Worm (Caenorhabditis elegans) whole organism, L1 larva: ENCODE data around the gene cpsf-1.

Experiments
- blmp-1 ChIP-seq: fragments of 150-350 bp; optimal IDR thresholded peaks from 2 replicates; lab custom pipeline; 2014; ENCODE audit warnings: missing biosample characterization, missing genetic modification characterization
- dpl-1 ChIP-seq, 3 experiments: fragments of 150-350 bp in 2 of 3; sonication (generic microtip) in 1 of 3; optimal IDR thresholded peaks; 2 replicates each; lab custom pipeline; 2014 to 2017; ENCODE audit warnings: missing biosample characterization in 3 of 3, missing genetic modification characterization in 3 of 3, missing genetic modification reagents in 3 of 3
- egl-27 ChIP-seq, 2 experiments: fragments of 150-350 bp in 1 of 2; sonication (generic microtip); optimal IDR thresholded peaks; 3 replicates each; lab custom pipeline; 2017 to 2018; ENCODE audit warnings: missing biosample characterization in 2 of 2, missing genetic modification characterization in 2 of 2, missing genetic modification reagents in 2 of 2
- fkh-10 ChIP-seq: sonication (generic microtip); optimal IDR thresholded peaks from 2 replicates; lab custom pipeline; 2017; ENCODE audit warnings: missing biosample characterization, missing genetic modification reagents, missing genetic modification characterization
- lin-15B ChIP-seq: fragments of 150-350 bp; sonication (generic microtip); optimal IDR thresholded peaks from 3 replicates; lab custom pipeline; 2014; ENCODE audit warnings: missing biosample characterization, missing genetic modification characterization
- lin-39 ChIP-seq: fragments of 150-350 bp; optimal IDR thresholded peaks from 2 replicates; lab custom pipeline; 2014; ENCODE audit warnings: missing biosample characterization, missing genetic modification reagents, missing genetic modification characterization
- mab-9 ChIP-seq: fragments of 200-800 bp; sonication (Bioruptor generic); IDR thresholded peaks from 2 replicates; pipeline ENCODE4 v1.3.6; 2022; ENCODE audit warnings: missing genetic modification reagents, missing genetic modification characterization, missing compliant biosample characterization
- nhr-237 ChIP-seq: fragments of 150-350 bp; optimal IDR thresholded peaks from 2 replicates; lab custom pipeline; 2014; ENCODE audit warnings: missing biosample characterization, missing genetic modification characterization
- nhr-71 ChIP-seq: sonication (generic microtip); optimal IDR thresholded peaks from 2 replicates; lab custom pipeline; 2016; ENCODE audit warnings: mild to moderate bottlenecking, missing genetic modification characterization, moderate library complexity, missing compliant biosample characterization
- nhr-76 ChIP-seq: sonication (generic microtip); optimal IDR thresholded peaks from 2 replicates; lab custom pipeline; 2017; ENCODE audit warnings: missing biosample characterization, missing genetic modification characterization
- nhr-77 ChIP-seq: fragments of 150-350 bp; optimal IDR thresholded peaks from 2 replicates; lab custom pipeline; 2014; ENCODE audit warnings: missing biosample characterization, missing genetic modification characterization
- snpc-4 ChIP-seq: fragments of 150-350 bp; optimal IDR thresholded peaks from 2 replicates; lab custom pipeline; 2014; ENCODE audit warnings: missing biosample characterization, missing genetic modification characterization
- snu-23 ChIP-seq: sonication (generic microtip); optimal IDR thresholded peaks from 2 replicates; lab custom pipeline; 2016; ENCODE audit warnings: missing genetic modification characterization, missing compliant biosample characterization
- sptf-1 ChIP-seq: fragments of 150-350 bp; optimal IDR thresholded peaks from 2 replicates; lab custom pipeline; 2014; ENCODE audit warnings: missing biosample characterization, missing genetic modification characterization

DNA sequence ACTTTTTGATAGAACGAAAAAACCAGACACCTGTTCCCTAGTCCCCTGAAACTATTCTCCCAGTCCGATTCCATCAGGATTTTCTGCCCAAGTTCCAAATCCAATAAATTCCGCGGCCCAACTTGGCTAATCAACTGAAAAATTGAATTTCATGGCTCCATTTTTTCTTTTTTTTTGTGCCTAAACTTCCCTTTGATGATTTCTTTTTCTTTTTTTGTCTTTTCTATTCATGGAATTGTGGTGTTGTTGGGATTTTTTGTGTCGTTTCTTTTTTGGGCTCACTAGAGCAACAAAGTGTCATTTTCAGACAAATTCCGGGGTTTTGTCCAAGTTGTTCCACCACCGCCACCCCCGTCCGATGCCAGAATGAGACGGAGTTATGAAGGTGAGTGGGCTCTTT lies 33.1 kb upstream of the cpsf-1 start, which contains the start of gene arrd-26:
- no peak for TF ChIP-seq mab-9 (GFP tag; lab: Robert Waterston, UW)
- TF ChIP-seq snu-23 (GFP tag; lab: Kevin White, UChicago), result no peak
- no peak for TF ChIP-seq egl-27 (tag; optimal IDR thresholded peaks at IDR 0.05; lab: Kevin White, UChicago)
- no peak for TF ChIP-seq dpl-1 (GFP tag; optimal IDR thresholded peaks at IDR 0.05; lab: Kevin White, UChicago)
- TF ChIP-seq nhr-77 (tag; lab: Kevin White, UChicago), result no peak
- TF ChIP-seq sptf-1 (tag; lab: Kevin White, UChicago), result no peak
- TF ChIP-seq lin-15B (tag; lab: Kevin White, UChicago), result no peak
- no peak for TF ChIP-seq fkh-10 (GFP tag; lab: Kevin White, UChicago)
- no peak for TF ChIP-seq lin-39 (tag; lab: Kevin White, UChicago)
- TF ChIP-seq nhr-76 (tag; lab: Kevin White, UChicago), result no peak
- no peak for TF ChIP-seq nhr-71 (tag; lab: Kevin White, UChicago)
- TF ChIP-seq nhr-237, result no peak
- TF ChIP-seq snpc-4 (tag; lab: Kevin White, UChicago), result no peak
- no peak for TF ChIP-seq blmp-1 (tag; lab: Kevin White, UChicago)
